Fruit fly (Drosophila melanogaster): ENCODE measurements around the gene CG13305.

The CG13305 gene

DNA sequence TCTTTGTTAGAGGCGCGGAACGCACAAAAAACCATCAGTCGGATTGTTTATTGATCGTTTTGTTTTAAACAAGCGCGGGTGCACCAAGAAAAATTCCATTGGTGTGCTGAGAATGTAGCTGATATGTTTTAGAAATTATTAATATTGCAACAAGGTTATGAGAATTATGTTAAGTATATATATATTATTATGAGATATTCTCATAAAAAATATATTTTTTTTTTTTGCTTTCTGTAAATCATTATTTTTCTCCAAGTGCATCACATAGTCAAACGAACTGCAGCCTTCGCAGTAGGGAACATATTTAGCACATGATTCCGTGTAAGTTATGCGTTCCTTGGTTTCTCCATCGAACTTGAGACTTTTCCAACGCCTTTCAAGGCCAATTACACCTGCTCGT is 17.7 kb downstream of the CG13305 start (continued):
- no peak for TF ChIP-seq CG13624 (GFP tag; optimal IDR thresholded peaks at IDR 0.05)
- TF ChIP-seq lov (optimal IDR thresholded peaks at IDR 0.05), result no peak
- no peak for TF ChIP-seq lov (GFP tag; IDR thresholded peaks at IDR 0.05)
- peak; percentile 63 for TF ChIP-seq CG12391 (tag; optimal IDR thresholded peaks at IDR 0.05)
- TF ChIP-seq CG7745 (tag; optimal IDR thresholded peaks at IDR 0.05), result no peak
- TF ChIP-seq dpn (GFP tag; optimal IDR thresholded peaks at IDR 0.05), result peak in 1 of 2 experiments; percentile 48
- TF ChIP-seq Nf-YC (tag; optimal IDR thresholded peaks at IDR 0.05), result peak; percentile 71
- no peak for TF ChIP-seq HmgZ (tag; optimal IDR thresholded peaks at IDR 0.05)
- TF ChIP-seq CG34376 (GFP tag; optimal IDR thresholded peaks at IDR 0.05), result no peak
- no peak for TF ChIP-seq pita (GFP tag; optimal IDR thresholded peaks at IDR 0.05)
- no peak for TF ChIP-seq jigr1 (GFP tag; IDR thresholded peaks at IDR 0.05)
- TF ChIP-seq CG3281 (GFP tag; optimal IDR thresholded peaks at IDR 0.05), result peak; percentile 55
- no peak for TF ChIP-seq CG4360 (GFP tag; IDR thresholded peaks at IDR 0.05)
- TF ChIP-seq Hmr (GFP tag; optimal IDR thresholded peaks at IDR 0.05), result no peak
- peak; percentile 38; the same call in 1 of the 2 replicates for TF ChIP-seq CG10959 (GFP tag; IDR thresholded peaks at IDR 0.05)
- peak; percentile 71 for TF ChIP-seq CoRest (tag; optimal IDR thresholded peaks at IDR 0.05)
- TF ChIP-seq Pdp1 (GFP tag; optimal IDR thresholded peaks at IDR 0.05), result peak in 1 of 2 experiments; percentile 14
- no peak for TF ChIP-seq CG1647 (GFP tag; optimal IDR thresholded peaks at IDR 0.05)
- no peak for TF ChIP-seq CG3995 (GFP tag; optimal IDR thresholded peaks at IDR 0.05)
- peak; percentile 39; the same call in 1 of the 2 replicates for TF ChIP-seq Taf1 (GFP tag; IDR thresholded peaks at IDR 0.05)
- no peak for TF ChIP-seq CG3163 (GFP tag; optimal IDR thresholded peaks at IDR 0.05)
- TF ChIP-seq prd (optimal IDR thresholded peaks at IDR 0.05), result no peak
- TF ChIP-seq prd (GFP tag; IDR thresholded peaks at IDR 0.05), result peak; percentile 88
- no peak for TF ChIP-seq CG16863 (GFP tag; optimal IDR thresholded peaks at IDR 0.05)
- peak; percentile 81 for TF ChIP-seq CG7372 (GFP tag; IDR thresholded peaks at IDR 0.05)
- TF ChIP-seq CG32772 (GFP tag; IDR thresholded peaks at IDR 0.05), result peak; percentile 76
- no peak for TF ChIP-seq Lpt (GFP tag; optimal IDR thresholded peaks at IDR 0.05)
- TF ChIP-seq phol (tag; optimal IDR thresholded peaks at IDR 0.05), result peak; percentile 82
- TF ChIP-seq Kr (GFP tag; optimal IDR thresholded peaks at IDR 0.05), result no peak
- 0 out of 3 replicates have a peak, but pooled peaks have one; percentile 11 for TF ChIP-seq CG2889 (GFP tag; IDR thresholded peaks at IDR 0.05)
- peak; percentile 82 for TF ChIP-seq CG6272 (GFP tag; IDR thresholded peaks at IDR 0.05)
- TF ChIP-seq Max (GFP tag; optimal IDR thresholded peaks at IDR 0.05), result peak; percentile 37
- peak; percentile 55 for TF ChIP-seq dmrt11E (tag; optimal IDR thresholded peaks at IDR 0.05)
- peak; percentile 76 for TF ChIP-seq CG9727 (GFP tag; optimal IDR thresholded peaks at IDR 0.05)
- no peak for TF ChIP-seq psq (GFP tag; optimal IDR thresholded peaks at IDR 0.05)
- TF ChIP-seq ind (GFP tag; optimal IDR thresholded peaks at IDR 0.05), result peak; percentile 58
- TF ChIP-seq CG17829 (tag; optimal IDR thresholded peaks at IDR 0.05), result peak; percentile 87
- no peak for TF ChIP-seq Hr39 (optimal IDR thresholded peaks at IDR 0.05)
- TF ChIP-seq Vsx1 (GFP tag; optimal IDR thresholded peaks at IDR 0.05), result no peak
- TF ChIP-seq CG2712 (tag; optimal IDR thresholded peaks at IDR 0.05), result peak; percentile 90
- peak; percentile 87 for TF ChIP-seq CG7839 (tag; optimal IDR thresholded peaks at IDR 0.05)
- peak; percentile 84 for TF ChIP-seq CG17361 (GFP tag; IDR thresholded peaks at IDR 0.05)
- TF ChIP-seq wek (GFP tag; optimal IDR thresholded peaks at IDR 0.05), result no peak
- no peak for TF ChIP-seq Hsf (GFP tag; optimal IDR thresholded peaks at IDR 0.05)
- TF ChIP-seq ase (GFP tag; IDR thresholded peaks at IDR 0.05), result peak; percentile 72
- peak; percentile 58 for TF ChIP-seq slbo (GFP tag; IDR thresholded peaks at IDR 0.05)
- TF ChIP-seq CG30431 (GFP tag; optimal IDR thresholded peaks at IDR 0.05), result no peak
- TF ChIP-seq CG3847 (GFP tag; IDR thresholded peaks at IDR 0.05), result peak; percentile 32; the same call in 1 of the 2 replicates
- no peak for TF ChIP-seq gro (GFP tag; optimal IDR thresholded peaks at IDR 0.05)
- TF ChIP-seq Hey (tag; optimal IDR thresholded peaks at IDR 0.05), result no peak
- no peak; the same call in 1 of the 2 replicates for TF ChIP-seq gt (GFP tag; IDR thresholded peaks at IDR 0.05)
- no peak for TF ChIP-seq CG9876 (GFP tag; optimal IDR thresholded peaks at IDR 0.05)
- TF ChIP-seq kni (GFP tag; optimal IDR thresholded peaks at IDR 0.05), result no peak
